Fruit fly (Drosophila melanogaster) whole organism, embryonic: Measurements from ENCODE around the gene SamDC.
A peak's percentile ranks its signal among the peaks of the same experiment; 100 is the strongest.

ENCODE experiments used
- Atf-2 ChIP-seq: fragments of 200-800 bp; sonication (Bioruptor generic); optimal IDR thresholded peaks from 2 replicates; lab custom pipeline; 2016; ENCODE audit warnings: missing biosample characterization, missing genetic modification characterization
- Atf3 ChIP-seq: fragments of 200-800 bp; sonication (Bioruptor generic); optimal IDR thresholded peaks from 3 replicates; lab custom pipeline; 2016; ENCODE audit warnings: missing biosample characterization, missing genetic modification characterization
- Awh ChIP-seq: fragments of 200-800 bp; sonication (Bioruptor generic); IDR thresholded peaks from 2 replicates; pipeline ENCODE4, ENCODE4 v1.3.6; 2022; ENCODE audit warnings: missing biosample characterization, missing genetic modification characterization
- Bgb ChIP-seq: fragments of 200-800 bp; sonication (Bioruptor generic); IDR thresholded peaks from 2 replicates; pipeline ENCODE4 v1.3.6; 2022; ENCODE audit warnings: missing biosample characterization, missing genetic modification characterization; ENCODE audit not compliant: partially characterized antibody
- CG10147 ChIP-seq: fragments of 200-800 bp; sonication (Bioruptor generic); optimal IDR thresholded peaks from 2 replicates; lab custom pipeline; 2019; ENCODE audit warnings: missing biosample characterization, mild to moderate bottlenecking, missing genetic modification characterization, moderate library complexity
- CG10321 ChIP-seq: fragments of 200-800 bp; sonication (Bioruptor generic); IDR thresholded peaks from 2 replicates; pipeline ENCODE4 v1.3.6; 2022; ENCODE audit warnings: missing biosample characterization, missing genetic modification characterization
- CG10462 ChIP-seq: fragments of 200-800 bp; sonication (Bioruptor generic); optimal IDR thresholded peaks from 2 replicates; lab custom pipeline; 2016; ENCODE audit warnings: missing biosample characterization, missing genetic modification characterization
- CG12299 ChIP-seq: fragments of 200-800 bp; sonication (Bioruptor generic); optimal IDR thresholded peaks from 2 replicates; lab custom pipeline; 2018; ENCODE audit warnings: missing biosample characterization, mild to moderate bottlenecking, missing genetic modification characterization
- CG12391 ChIP-seq: fragments of 200-800 bp; sonication (Bioruptor generic); optimal IDR thresholded peaks from 3 replicates; lab custom pipeline; 2018; ENCODE audit warnings: missing biosample characterization, mild to moderate bottlenecking, missing genetic modification characterization, moderate library complexity
- CG14441 ChIP-seq: fragments of 200-800 bp; sonication (Bioruptor generic); IDR thresholded peaks from 2 replicates; pipeline ENCODE4 v1.3.6; 2022; ENCODE audit warnings: missing biosample characterization, missing genetic modification characterization
- CG14710 ChIP-seq: fragments of 200-800 bp; sonication (Bioruptor generic); optimal IDR thresholded peaks from 3 replicates; lab custom pipeline; 2019; ENCODE audit warnings: missing biosample characterization, mild to moderate bottlenecking, missing genetic modification characterization, moderate library complexity
- CG14860 ChIP-seq: fragments of 200-800 bp; sonication (Bioruptor generic); IDR thresholded peaks from 3 replicates; pipeline ENCODE4 v1.3.6; 2022; ENCODE audit warnings: missing biosample characterization, missing genetic modification characterization; ENCODE audit not compliant: partially characterized antibody
- CG1602 ChIP-seq: fragments of 200-800 bp; sonication (Bioruptor generic); optimal IDR thresholded peaks from 3 replicates; lab custom pipeline; 2016; ENCODE audit warnings: missing biosample characterization, missing genetic modification characterization
- CG17829 ChIP-seq: fragments of 200-800 bp; optimal IDR thresholded peaks from 2 replicates; lab custom pipeline; 2019; ENCODE audit warnings: missing biosample characterization, mild to moderate bottlenecking, missing genetic modification characterization, moderate library complexity
- CG18476 ChIP-seq: fragments of 200-800 bp; sonication (Bioruptor generic); optimal IDR thresholded peaks from 2 replicates; lab custom pipeline; 2016; ENCODE audit warnings: missing biosample characterization, mild to moderate bottlenecking, missing genetic modification characterization
- CG2120 ChIP-seq: fragments of 200-800 bp; sonication (Bioruptor generic); optimal IDR thresholded peaks from 3 replicates; lab custom pipeline; 2016; ENCODE audit warnings: missing biosample characterization, missing genetic modification characterization
- CG30020 ChIP-seq: fragments of 200-800 bp; optimal IDR thresholded peaks from 2 replicates; lab custom pipeline; 2019; ENCODE audit warnings: missing biosample characterization, mild to moderate bottlenecking, missing genetic modification characterization, moderate library complexity
- CG33557 ChIP-seq: fragments of 200-800 bp; sonication (Bioruptor generic); optimal IDR thresholded peaks from 2 replicates; lab custom pipeline; 2019; ENCODE audit warnings: missing biosample characterization, mild to moderate bottlenecking, missing genetic modification characterization, moderate library complexity
- CG3847 ChIP-seq: fragments of 200-800 bp; sonication (Bioruptor generic); IDR thresholded peaks from 2 replicates; pipeline ENCODE4 v1.3.6; 2022; ENCODE audit warnings: missing biosample characterization, missing genetic modification characterization
- CG4360 ChIP-seq: fragments of 200-800 bp; sonication (Bioruptor generic); IDR thresholded peaks from 2 replicates; pipeline ENCODE4 v1.3.6; 2022; ENCODE audit warnings: missing biosample characterization, missing genetic modification characterization
- CG4854 ChIP-seq: fragments of 200-800 bp; sonication (Bioruptor generic); optimal IDR thresholded peaks from 2 replicates; lab custom pipeline; 2016; ENCODE audit warnings: missing biosample characterization, missing genetic modification characterization, inconsistent platforms
- CG7556 ChIP-seq: fragments of 200-800 bp; sonication (Bioruptor generic); optimal IDR thresholded peaks from 2 replicates; lab custom pipeline; 2017; ENCODE audit warnings: missing biosample characterization, mild to moderate bottlenecking, missing genetic modification characterization
- CG7839 ChIP-seq: fragments of 200-800 bp; sonication (Bioruptor generic); optimal IDR thresholded peaks from 3 replicates; lab custom pipeline; 2018; ENCODE audit warnings: missing biosample characterization, mild to moderate bottlenecking, missing genetic modification characterization, moderate library complexity
- Dfd ChIP-seq, 2 experiments: fragments of >200 bp; optimal IDR thresholded peaks; 2 replicates each; lab custom pipeline; 2017; ENCODE audit warnings: missing biosample characterization in 2 of 2, missing genetic modification characterization in 2 of 2
- PHDP ChIP-seq: fragments of 200-800 bp; sonication (Bioruptor generic); optimal IDR thresholded peaks from 3 replicates; lab custom pipeline; 2018; ENCODE audit warnings: missing biosample characterization, mild to moderate bottlenecking, missing genetic modification characterization, moderate library complexity
- Pdp1 ChIP-seq, 2 experiments: fragments of 200-800 bp; sonication (Bioruptor generic); optimal IDR thresholded peaks; 3 replicates each; lab custom pipeline; 2016; ENCODE audit warnings: missing biosample characterization in 2 of 2, missing genetic modification characterization in 2 of 2, mild to moderate bottlenecking in 1 of 2, moderate library complexity in 1 of 2
- Ravus ChIP-seq: fragments of 200-800 bp; sonication (Bioruptor generic); IDR thresholded peaks from 2 replicates; pipeline ENCODE4 v1.3.6; 2022; ENCODE audit warnings: missing biosample characterization, missing genetic modification characterization
- Sry-δ ChIP-seq: fragments of 200-800 bp; sonication (Bioruptor generic); optimal IDR thresholded peaks from 2 replicates; lab custom pipeline; 2016; ENCODE audit warnings: missing biosample characterization, missing genetic modification characterization
- Xbp1 ChIP-seq: fragments of 200-800 bp; sonication (Bioruptor generic); optimal IDR thresholded peaks from 3 replicates; lab custom pipeline; 2016; ENCODE audit warnings: missing biosample characterization, mild to moderate bottlenecking, missing genetic modification characterization
- ap ChIP-seq: fragments of 200-800 bp; sonication (Bioruptor generic); IDR thresholded peaks from 2 replicates; pipeline ENCODE4 v1.3.6; 2022; ENCODE audit warnings: missing biosample characterization, missing genetic modification characterization
- ara ChIP-seq: fragments of 200-800 bp; sonication (Bioruptor generic); IDR thresholded peaks from 2 replicates; pipeline ENCODE4 v1.3.6; 2022; ENCODE audit warnings: missing biosample characterization, missing genetic modification characterization
- ase ChIP-seq: fragments of 200-800 bp; sonication (Bioruptor generic); IDR thresholded peaks from 3 replicates; pipeline ENCODE4 v1.3.6; 2022; ENCODE audit warnings: missing biosample characterization, missing genetic modification characterization
- bowl ChIP-seq: fragments of 200-800 bp; sonication (Bioruptor generic); IDR thresholded peaks from 2 replicates; pipeline ENCODE4 v1.3.6; 2022; ENCODE audit warnings: missing biosample characterization, missing genetic modification characterization
- bsh ChIP-seq, 2 experiments: fragments of 200-800 bp; sonication (Bioruptor generic); optimal IDR thresholded peaks; 2 replicates each; lab custom pipeline; 2017 to 2018; ENCODE audit warnings: mild to moderate bottlenecking in 2 of 2, missing biosample characterization in 2 of 2, missing genetic modification characterization in 2 of 2, moderate library complexity in 1 of 2
- cas ChIP-seq: fragments of 200-800 bp; sonication (Bioruptor generic); IDR thresholded peaks from 2 replicates; pipeline ENCODE4 v1.3.6; 2022; ENCODE audit warnings: missing biosample characterization, missing genetic modification characterization
- dpn ChIP-seq, 2 experiments: fragments of 200-800 bp; sonication (Bioruptor generic); optimal IDR thresholded peaks; 3 replicates each; lab custom pipeline; 2016; ENCODE audit warnings: missing biosample characterization in 2 of 2, missing genetic modification characterization in 2 of 2
- fd96Cb ChIP-seq: fragments of 200-800 bp; sonication (Bioruptor generic); optimal IDR thresholded peaks from 2 replicates; lab custom pipeline; 2018; ENCODE audit warnings: missing biosample characterization, mild to moderate bottlenecking, missing genetic modification characterization, moderate library complexity
- ftz-f1 ChIP-seq: fragments of 200-800 bp; sonication (Bioruptor generic); optimal IDR thresholded peaks from 2 replicates; lab custom pipeline; 2016; ENCODE audit warnings: missing biosample characterization, missing genetic modification characterization
- kay ChIP-seq: fragments of 200-800 bp; sonication (Bioruptor generic); optimal IDR thresholded peaks from 2 replicates; lab custom pipeline; 2016; ENCODE audit warnings: missing biosample characterization, missing genetic modification characterization
- lov ChIP-seq, 2 experiments: fragments of 200-800 bp in 1 of 2; fragments of >200 bp in 1 of 2; sonication (Bioruptor generic) in 1 of 2; IDR thresholded peaks in 1 of 2; optimal IDR thresholded peaks in 1 of 2; 2 replicates in 1 of 2; 3 replicates in 1 of 2; pipeline versions ENCODE4 v1.3.6 to Lab custom; 2017 to 2022; ENCODE audit warnings: missing biosample characterization in 1 of 2, missing genetic modification characterization in 1 of 2
- nerfin-1 ChIP-seq: fragments of 200-800 bp; sonication (Bioruptor generic); optimal IDR thresholded peaks from 3 replicates; lab custom pipeline; 2019; ENCODE audit warnings: missing biosample characterization, mild to moderate bottlenecking, missing genetic modification characterization, moderate library complexity
- nmo ChIP-seq: fragments of 200-800 bp; sonication (Bioruptor generic); optimal IDR thresholded peaks from 2 replicates; lab custom pipeline; 2018; ENCODE audit warnings: missing biosample characterization, mild to moderate bottlenecking, missing genetic modification characterization, moderate library complexity
- sisA ChIP-seq: fragments of 200-800 bp; sonication (Bioruptor generic); IDR thresholded peaks from 2 replicates; pipeline ENCODE4 v1.3.6; 2022; ENCODE audit warnings: missing biosample characterization, missing genetic modification characterization
- sna ChIP-seq: fragments of 200-800 bp; sonication (Bioruptor generic); IDR thresholded peaks from 2 replicates; pipeline ENCODE4 v1.3.6; 2022; ENCODE audit warnings: missing biosample characterization, missing genetic modification characterization; ENCODE audit not compliant: partially characterized antibody
- tx ChIP-seq: fragments of 200-800 bp; sonication (Bioruptor generic); optimal IDR thresholded peaks from 2 replicates; lab custom pipeline; 2016; ENCODE audit warnings: missing biosample characterization, missing genetic modification characterization
- unpg ChIP-seq: fragments of 200-800 bp; sonication (Bioruptor generic); optimal IDR thresholded peaks from 3 replicates; lab custom pipeline; 2018; ENCODE audit warnings: missing biosample characterization, mild to moderate bottlenecking, missing genetic modification characterization, moderate library complexity
- usp ChIP-seq: fragments of >200 bp; optimal IDR thresholded peaks from 2 replicates; lab custom pipeline; 2017; ENCODE audit warnings: missing biosample characterization, missing genetic modification characterization
- zfh2 ChIP-seq: fragments of 200-800 bp; sonication (Bioruptor generic); optimal IDR thresholded peaks from 2 replicates; lab custom pipeline; 2016; ENCODE audit warnings: missing biosample characterization, missing genetic modification characterization

Gene SamDC

dm6 chr2L:10314327-10315210 lies 24.7 kb upstream of the SamDC start, which contains the start of the genes Usp14 and CG4972 (continued):
- TF ChIP-seq dpn (GFP tag; optimal IDR thresholded peaks at IDR 0.05; lab: Kevin White, UChicago) = peak in 1 of 2 experiments; percentile 18
- TF ChIP-seq sisA (GFP tag; lab: Robert Waterston, UW) = no peak
- TF ChIP-seq cas (GFP tag; lab: Robert Waterston, UW) = no peak
- no peak for TF ChIP-seq bsh (GFP tag; optimal IDR thresholded peaks at IDR 0.05; lab: Kevin White, UChicago)
- peak in 1 of 2 experiments; percentile 27 for TF ChIP-seq Pdp1 (GFP tag; optimal IDR thresholded peaks at IDR 0.05; lab: Kevin White, UChicago)
- TF ChIP-seq CG10147 (GFP tag; lab: Kevin White, UChicago) = no peak
- TF ChIP-seq CG12299 (tag; lab: Kevin White, UChicago) = no peak
- peak; percentile 38; the same call in 1 of the 2 replicates for TF ChIP-seq Bgb (GFP tag; lab: Robert Waterston, UW)
- TF ChIP-seq Atf3 (GFP tag; lab: Kevin White, UChicago) = no peak
- TF ChIP-seq Atf-2 = no peak
- TF ChIP-seq ap (GFP tag; lab: Robert Waterston, UW) = no peak
- TF ChIP-seq CG14860 (GFP tag; lab: Robert Waterston, UW) = no peak
- TF ChIP-seq CG2120 (GFP tag; lab: Kevin White, UChicago) = peak; percentile 29
- no peak for TF ChIP-seq unpg (GFP tag; lab: Kevin White, UChicago)
- TF ChIP-seq kay (GFP tag; lab: Kevin White, UChicago) = no peak
- TF ChIP-seq PHDP (tag; lab: Kevin White, UChicago) = no peak
- TF ChIP-seq CG4360 = no peak
- no peak for TF ChIP-seq usp (GFP tag; lab: Kevin White, UChicago)
- no peak for TF ChIP-seq Awh (GFP tag; lab: Robert Waterston, UW)
- TF ChIP-seq ara (GFP tag; lab: Robert Waterston, UW) = no peak
- no peak for TF ChIP-seq bowl
- TF ChIP-seq Dfd (GFP tag; optimal IDR thresholded peaks at IDR 0.05; lab: Kevin White, UChicago) = no peak
- no peak for TF ChIP-seq lov (optimal IDR thresholded peaks at IDR 0.05; lab: Kevin White, UChicago)
- no peak for TF ChIP-seq lov (GFP tag; IDR thresholded peaks at IDR 0.05; lab: Robert Waterston, UW)
- no peak for TF ChIP-seq Ravus (GFP tag; lab: Robert Waterston, UW)
- TF ChIP-seq CG7839 (tag; lab: Kevin White, UChicago) = no peak
- TF ChIP-seq CG4854 (GFP tag; lab: Kevin White, UChicago) = no peak
- TF ChIP-seq sna (GFP tag; lab: Robert Waterston, UW) = 0 out of 2 replicates have a peak, but pooled peaks have one; percentile 9
- peak; percentile 71 for TF ChIP-seq nmo
- TF ChIP-seq CG1602 (GFP tag; lab: Kevin White, UChicago) = no peak
- TF ChIP-seq CG7556 (GFP tag; lab: Kevin White, UChicago) = no peak
- TF ChIP-seq zfh2 (GFP tag; lab: Kevin White, UChicago) = no peak
- no peak for TF ChIP-seq CG10462 (GFP tag; lab: Kevin White, UChicago)
- no peak for TF ChIP-seq nerfin-1 (tag; lab: Kevin White, UChicago)
- TF ChIP-seq CG33557 (GFP tag; lab: Kevin White, UChicago) = no peak
- TF ChIP-seq CG12391 (tag; lab: Kevin White, UChicago) = peak; percentile 38
- TF ChIP-seq ftz-f1 (GFP tag; lab: Kevin White, UChicago) = no peak
- peak; percentile 99 for TF ChIP-seq CG30020
- TF ChIP-seq fd96Cb (tag; lab: Kevin White, UChicago) = no peak
- TF ChIP-seq ase (GFP tag; lab: Robert Waterston, UW) = no peak
- TF ChIP-seq CG14441 (GFP tag; lab: Robert Waterston, UW) = no peak
- peak; percentile 19 for TF ChIP-seq CG17829 (tag; lab: Kevin White, UChicago)
- no peak for TF ChIP-seq CG3847 (GFP tag; lab: Robert Waterston, UW)
- no peak for TF ChIP-seq CG10321 (GFP tag; lab: Robert Waterston, UW)
- no peak for TF ChIP-seq CG18476 (GFP tag; lab: Kevin White, UChicago)
- peak; percentile 64 for TF ChIP-seq CG14710
- TF ChIP-seq Sry-δ = peak; percentile 79
- no peak for TF ChIP-seq tx (GFP tag; lab: Kevin White, UChicago)
- peak; percentile 6 for TF ChIP-seq Xbp1 (GFP tag; lab: Kevin White, UChicago)
